Worm (Caenorhabditis elegans) whole organism, L3 larva: ENCODE data around the gene K12H6.8.
"Not testable (repeated sequence)": the region's sequence is repeated elsewhere in the genome, so short reads cannot be mapped to it uniquely, and the experiment has no call there.

ENCODE experiments used
- R02D3.7 ChIP-seq: fragments of 150-350 bp; optimal IDR thresholded peaks from 2 replicates; lab custom pipeline; 2014; ENCODE audit warnings: missing biosample characterization, missing genetic modification characterization
- ZK546.5 ChIP-seq: sonication (generic microtip); optimal IDR thresholded peaks from 2 replicates; lab custom pipeline; 2017; ENCODE audit warnings: missing biosample characterization, missing genetic modification characterization
- aly-2 ChIP-seq: fragments of 150-350 bp; optimal IDR thresholded peaks from 2 replicates; lab custom pipeline; 2014; ENCODE audit warnings: missing biosample characterization, missing genetic modification characterization
- ama-1 ChIP-seq: fragments of 150-350 bp; optimal IDR thresholded peaks from 2 replicates; lab custom pipeline; 2018
- ceh-82 ChIP-seq: fragments of 150-350 bp; optimal IDR thresholded peaks from 2 replicates; lab custom pipeline; 2014; ENCODE audit warnings: missing biosample characterization, missing genetic modification characterization
- daf-12 ChIP-seq: fragments of 150-350 bp; optimal IDR thresholded peaks from 2 replicates; lab custom pipeline; 2014; ENCODE audit warnings: missing biosample characterization, missing genetic modification reagents, missing genetic modification characterization
- egl-27 ChIP-seq: sonication (generic microtip); optimal IDR thresholded peaks from 4 replicates; lab custom pipeline; 2017; ENCODE audit warnings: missing biosample characterization, missing genetic modification reagents, missing genetic modification characterization
- egl-5 ChIP-seq: fragments of 150-350 bp; optimal IDR thresholded peaks from 2 replicates; lab custom pipeline; 2017; ENCODE audit warnings: missing biosample characterization, missing genetic modification reagents, missing genetic modification characterization, inconsistent platforms
- elt-1 ChIP-seq: fragments of 150-350 bp; optimal IDR thresholded peaks from 2 replicates; lab custom pipeline; 2014; ENCODE audit warnings: missing biosample characterization, missing genetic modification characterization
- elt-2 ChIP-seq: sonication (generic microtip); optimal IDR thresholded peaks from 2 replicates; lab custom pipeline; 2016; ENCODE audit warnings: missing genetic modification reagents, mild to moderate bottlenecking, missing genetic modification characterization, missing compliant biosample characterization
- elt-3 ChIP-seq, 3 experiments: fragments of 150-350 bp in 1 of 3; sonication (generic microtip) in 2 of 3; optimal IDR thresholded peaks; 2 replicates in 2 of 3; 4 replicates in 1 of 3; lab custom pipeline; 2014 to 2017; ENCODE audit warnings: missing biosample characterization in 3 of 3, missing genetic modification characterization in 3 of 3
- eor-1 ChIP-seq, 2 experiments: fragments of 150-350 bp; optimal IDR thresholded peaks; 2 replicates each; lab custom pipeline; 2014 to 2018; ENCODE audit warnings: missing biosample characterization in 2 of 2, missing genetic modification characterization in 2 of 2
- fos-1 ChIP-seq: fragments of 150-350 bp; optimal IDR thresholded peaks from 2 replicates; lab custom pipeline; 2014; ENCODE audit warnings: missing biosample characterization, missing genetic modification characterization
- hmg-11 ChIP-seq: sonication (generic microtip); optimal IDR thresholded peaks from 2 replicates; lab custom pipeline; 2016; ENCODE audit warnings: missing genetic modification characterization, missing compliant biosample characterization
- jun-1 ChIP-seq: fragments of 150-350 bp; optimal IDR thresholded peaks from 2 replicates; lab custom pipeline; 2014; ENCODE audit warnings: missing biosample characterization, missing genetic modification reagents, missing genetic modification characterization
- lin-15B ChIP-seq: fragments of 150-350 bp; optimal IDR thresholded peaks from 2 replicates; lab custom pipeline; 2014; ENCODE audit warnings: missing biosample characterization, missing genetic modification characterization
- lin-39 ChIP-seq: fragments of 150-350 bp; optimal IDR thresholded peaks from 2 replicates; lab custom pipeline; 2018; ENCODE audit warnings: missing biosample characterization, missing genetic modification reagents, missing genetic modification characterization
- mdl-1 ChIP-seq: fragments of 150-350 bp; optimal IDR thresholded peaks from 2 replicates; lab custom pipeline; 2014; ENCODE audit warnings: missing biosample characterization, missing genetic modification characterization
- nfya-1 ChIP-seq: sonication (generic microtip); optimal IDR thresholded peaks from 2 replicates; lab custom pipeline; 2017; ENCODE audit warnings: missing genetic modification characterization, mild to moderate bottlenecking, missing compliant biosample characterization, antibody characterized with exemption, moderate library complexity; ENCODE audit not compliant: insufficient read depth
- nhr-12 ChIP-seq: fragments of 150-350 bp; optimal IDR thresholded peaks from 2 replicates; lab custom pipeline; 2014; ENCODE audit warnings: missing biosample characterization, missing genetic modification characterization
- nhr-237 ChIP-seq: fragments of 150-350 bp; optimal IDR thresholded peaks from 2 replicates; lab custom pipeline; 2014; ENCODE audit warnings: missing biosample characterization, missing genetic modification characterization
- nhr-25 ChIP-seq: sonication (generic microtip); optimal IDR thresholded peaks from 2 replicates; lab custom pipeline; 2017; ENCODE audit warnings: missing biosample characterization, missing genetic modification characterization
- nhr-28 ChIP-seq: fragments of 150-350 bp; optimal IDR thresholded peaks from 2 replicates; lab custom pipeline; 2014; ENCODE audit warnings: missing biosample characterization, missing genetic modification characterization
- nhr-43 ChIP-seq: sonication (generic microtip); optimal IDR thresholded peaks from 2 replicates; lab custom pipeline; 2016; ENCODE audit warnings: mild to moderate bottlenecking, missing genetic modification characterization, missing compliant biosample characterization; ENCODE audit not compliant: poor library complexity, severe bottlenecking
- nhr-67 ChIP-seq: fragments of 150-350 bp; optimal IDR thresholded peaks from 2 replicates; lab custom pipeline; 2014; ENCODE audit warnings: missing biosample characterization, missing genetic modification characterization
- nhr-76 ChIP-seq: fragments of 150-350 bp; sonication (generic microtip); optimal IDR thresholded peaks from 5 replicates; lab custom pipeline; 2014; ENCODE audit warnings: missing biosample characterization, missing genetic modification characterization
- nhr-77 ChIP-seq: fragments of 150-350 bp; optimal IDR thresholded peaks from 2 replicates; lab custom pipeline; 2014; ENCODE audit warnings: missing biosample characterization, missing genetic modification characterization
- pha-4 ChIP-seq: fragments of 150-350 bp; optimal IDR thresholded peaks from 2 replicates; lab custom pipeline; 2014; ENCODE audit warnings: missing biosample characterization, missing genetic modification reagents, missing genetic modification characterization
- pqm-1 ChIP-seq: fragments of 150-350 bp; optimal IDR thresholded peaks from 2 replicates; lab custom pipeline; 2017; ENCODE audit warnings: missing biosample characterization, missing genetic modification characterization, inconsistent platforms
- sea-2 ChIP-seq: fragments of 150-350 bp; sonication (generic microtip); optimal IDR thresholded peaks from 4 replicates; lab custom pipeline; 2014; ENCODE audit warnings: missing biosample characterization, missing genetic modification reagents, missing genetic modification characterization
- skn-1 ChIP-seq: fragments of 150-350 bp; optimal IDR thresholded peaks from 2 replicates; lab custom pipeline; 2014; ENCODE audit warnings: missing biosample characterization, missing genetic modification characterization
- snpc-4 ChIP-seq: fragments of 150-350 bp; optimal IDR thresholded peaks from 2 replicates; lab custom pipeline; 2014; ENCODE audit warnings: missing biosample characterization, missing genetic modification characterization
- unc-62 ChIP-seq: fragments of 150-350 bp; sonication (generic microtip); optimal IDR thresholded peaks from 4 replicates; lab custom pipeline; 2014; ENCODE audit warnings: missing biosample characterization, missing genetic modification reagents, missing genetic modification characterization
- ztf-4 ChIP-seq: fragments of 150-350 bp; optimal IDR thresholded peaks from 2 replicates; lab custom pipeline; 2014; ENCODE audit warnings: missing biosample characterization, missing genetic modification characterization

The K12H6.8 gene

ce11 chrII:2834105-2834504 lies 6.4 kb downstream of the K12H6.8 start:
- TF ChIP-seq elt-2 (tag; lab: Kevin White, UChicago): peak; percentile 86
- TF ChIP-seq skn-1 (tag; lab: Kevin White, UChicago): no peak
- TF ChIP-seq nhr-237 (tag; lab: Kevin White, UChicago): no peak
- TF ChIP-seq nhr-28 (tag; lab: Kevin White, UChicago): no peak
- TF ChIP-seq pha-4 (tag; lab: Kevin White, UChicago): peak; percentile 86
- no peak for TF ChIP-seq R02D3.7
- TF ChIP-seq hmg-11: no peak
- no peak for TF ChIP-seq egl-27 (tag; lab: Kevin White, UChicago)
- TF ChIP-seq snpc-4 (tag; lab: Kevin White, UChicago): no peak
- no peak for TF ChIP-seq nfya-1 (tag; lab: Kevin White, UChicago)
- TF ChIP-seq elt-3 (tag; optimal IDR thresholded peaks at IDR 0.05; lab: Kevin White, UChicago): no peak
- peak; percentile 84 for TF ChIP-seq pqm-1
- peak; percentile 5 for TF ChIP-seq jun-1 (tag; lab: Kevin White, UChicago)
- no peak for TF ChIP-seq nhr-67 (tag; lab: Kevin White, UChicago)
- TF ChIP-seq, all 47 proteins: peak for 4

- TF ChIP-seq skn-1 (tag; lab: Kevin White, UChicago) (no peak), snpc-4 (tag; lab: Kevin White, UChicago) (no peak), pqm-1 (no peak), nfya-1 (tag; lab: Kevin White, UChicago) (no peak), ama-1 (lab: Kevin White, UChicago) (no peak), unc-62 (GFP tag; lab: Kevin White, UChicago) (no peak), aly-2 (tag; lab: Kevin White, UChicago) (no peak), mdl-1 (tag; lab: Kevin White, UChicago) (no peak), nhr-77 (tag; lab: Kevin White, UChicago) (no peak), lin-15B (no peak), ZK546.5 (tag; lab: Kevin White, UChicago) (no peak), egl-5 (tag; lab: Kevin White, UChicago) (no peak), hmg-11 (no peak), ztf-4 (tag; lab: Kevin White, UChicago) (no peak), ceh-82 (tag; lab: Kevin White, UChicago) (no peak), jun-1 (tag; lab: Kevin White, UChicago) (no peak), elt-3 (tag; optimal IDR thresholded peaks at IDR 0.05; lab: Kevin White, UChicago) (no peak), nhr-12 (tag; lab: Kevin White, UChicago) (no peak)
- TF ChIP-seq, all 47 proteins: peak for 0
These were observed 9.2 kb downstream of the K12H6.8 start, which contains the start of gene K12H6.7 for ce11 chrII:2836853-2837252. Gene K12H6.7, minus strand, starts transcription at chrII:2836953.

ce11 chrII:2839004-2839403 lies 11.3 kb downstream of the K12H6.8 start, which contains the start of gene Y110A2AL.4:
Gene Y110A2AL.4, plus strand, starts transcription at chrII:2839304.
- TF ChIP-seq lin-39 (tag; lab: Kevin White, UChicago); pqm-1; nhr-12 (tag; lab: Kevin White, UChicago): not testable (repeated sequence)
- TF ChIP-seq, all 47 proteins: peak for 0; not testable (repeated sequence) for 47

- no peak for TF ChIP-seq nhr-25
These were observed 13.8 kb downstream of the K12H6.8 start, which contains the start of gene Y110A2AL.6 for ce11 chrII:2841529-2841928. Gene Y110A2AL.6, minus strand, starts transcription at chrII:2841629.

- TF ChIP-seq fos-1 (tag; lab: Kevin White, UChicago) (no peak), pha-4 (tag; lab: Kevin White, UChicago) (no peak), snpc-4 (tag; lab: Kevin White, UChicago) (no peak), daf-12 (tag; lab: Kevin White, UChicago) (no peak), nhr-43 (tag; lab: Kevin White, UChicago) (no peak), nfya-1 (tag; lab: Kevin White, UChicago) (no peak)
These were observed 15.4 kb downstream of the K12H6.8 start, which contains the start of gene Y110A2AL.7 for ce11 chrII:2843088-2843487. Gene Y110A2AL.7, minus strand, starts transcription at chrII:2843188.

ce11 chrII:2845674-2846073 lies 18.0 kb downstream of the K12H6.8 start:
- TF ChIP-seq aly-2 (tag; lab: Kevin White, UChicago) (no peak), nhr-12 (tag; lab: Kevin White, UChicago) (no peak), pha-4 (tag; lab: Kevin White, UChicago) (no peak), nhr-76 (tag; lab: Kevin White, UChicago) (no peak), eor-1 (tag; optimal IDR thresholded peaks at IDR 0.05; lab: Kevin White, UChicago) (no peak), unc-62 (GFP tag; lab: Kevin White, UChicago) (no peak), hmg-11 (no peak), sea-2 (GFP tag; lab: Kevin White, UChicago) (no peak), pqm-1 (no peak), lin-15B (no peak), ceh-82 (tag; lab: Kevin White, UChicago) (no peak), elt-1 (tag; lab: Kevin White, UChicago) (no peak), nhr-67 (tag; lab: Kevin White, UChicago) (no peak)
- TF ChIP-seq, all 47 proteins: peak for 0
